Worm (Caenorhabditis elegans) whole organism, late embryonic: ENCODE results near the gene cyp-37B1.

Source experiments
- C38D4.7 ChIP-seq: fragments of 200-800 bp; sonication (Bioruptor generic); optimal IDR thresholded peaks from 2 replicates; lab custom pipeline; 2018; ENCODE audit warnings: mild to moderate bottlenecking, missing genetic modification characterization, moderate library complexity, missing compliant biosample characterization
- K02D7.2 ChIP-seq: sonication (generic microtip); optimal IDR thresholded peaks from 2 replicates; lab custom pipeline; 2017; ENCODE audit warnings: mild to moderate bottlenecking, missing genetic modification characterization, missing compliant biosample characterization
- T23F11.4 ChIP-seq: fragments of 200-800 bp; sonication (Bioruptor generic); optimal IDR thresholded peaks from 2 replicates; lab custom pipeline; 2018; ENCODE audit warnings: mild to moderate bottlenecking, missing genetic modification characterization, missing compliant biosample characterization
- Y22D7AL.16 ChIP-seq: sonication (generic microtip); optimal IDR thresholded peaks from 2 replicates; lab custom pipeline; 2016; ENCODE audit warnings: missing genetic modification characterization, missing compliant biosample characterization
- ceh-14 ChIP-seq: sonication (generic microtip); optimal IDR thresholded peaks from 2 replicates; lab custom pipeline; 2016; ENCODE audit warnings: missing genotype, missing genetic modification characterization, missing compliant biosample characterization
- ceh-19 ChIP-seq: fragments of 200-800 bp; sonication (Bioruptor generic); optimal IDR thresholded peaks from 2 replicates; lab custom pipeline; 2018; ENCODE audit warnings: mild to moderate bottlenecking, missing genetic modification characterization, missing compliant biosample characterization
- ceh-30 ChIP-seq: fragments of 150-350 bp; optimal IDR thresholded peaks from 2 replicates; lab custom pipeline; 2014; ENCODE audit warnings: missing biosample characterization, missing genetic modification characterization
- ceh-34 ChIP-seq: sonication (generic microtip); optimal IDR thresholded peaks from 2 replicates; lab custom pipeline; 2016; ENCODE audit warnings: mild to moderate bottlenecking, missing genetic modification characterization, missing compliant biosample characterization
- ceh-6 ChIP-seq: fragments of 200-800 bp; sonication (Bioruptor generic); optimal IDR thresholded peaks from 2 replicates; lab custom pipeline; 2018; ENCODE audit warnings: mild to moderate bottlenecking, missing genetic modification characterization, missing compliant biosample characterization
- che-1 ChIP-seq: sonication (generic microtip); optimal IDR thresholded peaks from 2 replicates; lab custom pipeline; 2016; ENCODE audit warnings: mild to moderate bottlenecking, missing genetic modification characterization, missing compliant biosample characterization
- dmd-4 ChIP-seq: sonication (generic microtip); optimal IDR thresholded peaks from 2 replicates; lab custom pipeline; 2016; ENCODE audit warnings: borderline replicate concordance, missing genetic modification characterization, missing compliant biosample characterization
- ets-4 ChIP-seq: sonication (generic microtip); optimal IDR thresholded peaks from 2 replicates; lab custom pipeline; 2016; ENCODE audit warnings: missing genetic modification characterization, missing compliant biosample characterization
- eyg-1 ChIP-seq: sonication (generic microtip); optimal IDR thresholded peaks from 2 replicates; lab custom pipeline; 2016; ENCODE audit warnings: missing genotype, missing genetic modification characterization, missing compliant biosample characterization
- fkh-6 ChIP-seq: sonication (generic microtip); optimal IDR thresholded peaks from 2 replicates; lab custom pipeline; 2016; ENCODE audit warnings: missing genetic modification characterization, missing compliant biosample characterization
- hlh-13 ChIP-seq: fragments of 200-800 bp; sonication (Bioruptor generic); optimal IDR thresholded peaks from 2 replicates; lab custom pipeline; 2018; ENCODE audit warnings: mild to moderate bottlenecking, missing genetic modification characterization, missing compliant biosample characterization
- hlh-30 ChIP-seq: sonication (generic microtip); optimal IDR thresholded peaks from 2 replicates; lab custom pipeline; 2017; ENCODE audit warnings: antibody characterized with exemption, missing genetic modification characterization, missing compliant biosample characterization; ENCODE audit not compliant: insufficient read depth
- hlh-6 ChIP-seq: sonication (generic microtip); optimal IDR thresholded peaks from 2 replicates; lab custom pipeline; 2016; ENCODE audit warnings: missing genotype, missing genetic modification characterization, missing compliant biosample characterization
- madf-2 ChIP-seq: sonication (generic microtip); optimal IDR thresholded peaks from 2 replicates; lab custom pipeline; 2017; ENCODE audit warnings: missing genetic modification characterization, missing compliant biosample characterization
- mec-3 ChIP-seq: sonication (generic microtip); optimal IDR thresholded peaks from 2 replicates; lab custom pipeline; 2016; ENCODE audit warnings: borderline replicate concordance, missing genetic modification characterization, missing compliant biosample characterization
- nfya-1 ChIP-seq: sonication (generic microtip); optimal IDR thresholded peaks from 2 replicates; lab custom pipeline; 2017; ENCODE audit warnings: missing genetic modification characterization, mild to moderate bottlenecking, missing compliant biosample characterization, antibody characterized with exemption, moderate library complexity
- nhr-11 ChIP-seq: fragments of 150-350 bp; optimal IDR thresholded peaks from 2 replicates; lab custom pipeline; 2014; ENCODE audit warnings: missing biosample characterization, missing genetic modification characterization
- npax-4 ChIP-seq: sonication (generic microtip); optimal IDR thresholded peaks from 2 replicates; lab custom pipeline; 2016; ENCODE audit warnings: missing genetic modification characterization, missing compliant biosample characterization
- odd-2 ChIP-seq: sonication (generic microtip); optimal IDR thresholded peaks from 2 replicates; lab custom pipeline; 2017; ENCODE audit warnings: antibody characterized with exemption, mild to moderate bottlenecking, missing genetic modification characterization, missing compliant biosample characterization
- pag-3 ChIP-seq: sonication (generic microtip); optimal IDR thresholded peaks from 2 replicates; lab custom pipeline; 2016; ENCODE audit warnings: missing compliant biosample characterization, missing genetic modification characterization, borderline replicate concordance
- pha-2 ChIP-seq: sonication (generic microtip); optimal IDR thresholded peaks from 2 replicates; lab custom pipeline; 2017; ENCODE audit warnings: mild to moderate bottlenecking, missing genetic modification characterization, missing compliant biosample characterization
- pha-4 ChIP-seq: fragments of 150-350 bp; optimal IDR thresholded peaks from 2 replicates; lab custom pipeline; 2018; ENCODE audit warnings: missing biosample characterization, missing genetic modification reagents, missing genetic modification characterization
- pqm-1 ChIP-seq: sonication (generic microtip); optimal IDR thresholded peaks from 2 replicates; lab custom pipeline; 2016; ENCODE audit warnings: missing genetic modification characterization, missing compliant biosample characterization
- rnt-1 ChIP-seq: sonication (generic microtip); optimal IDR thresholded peaks from 2 replicates; lab custom pipeline; 2016; ENCODE audit warnings: missing genetic modification characterization, missing compliant biosample characterization
- sdc-2 ChIP-seq: sonication (generic microtip); optimal IDR thresholded peaks from 2 replicates; lab custom pipeline; 2016; ENCODE audit warnings: missing genotype, missing genetic modification characterization, missing compliant biosample characterization
- sox-2 ChIP-seq: fragments of 200-800 bp; sonication (Bioruptor generic); IDR thresholded peaks from 2 replicates; pipeline ENCODE4 v1.3.6; 2022; ENCODE audit warnings: missing genetic modification reagents, missing genetic modification characterization, missing compliant biosample characterization
- syd-9 ChIP-seq: sonication (generic microtip); optimal IDR thresholded peaks from 2 replicates; lab custom pipeline; 2016; ENCODE audit warnings: mild to moderate bottlenecking, missing genetic modification characterization, moderate library complexity, missing compliant biosample characterization
- tbx-2 ChIP-seq: sonication (generic microtip); optimal IDR thresholded peaks from 2 replicates; lab custom pipeline; 2016; ENCODE audit warnings: missing genetic modification characterization, missing compliant biosample characterization
- unc-42 ChIP-seq: sonication (generic microtip); optimal IDR thresholded peaks from 2 replicates; lab custom pipeline; 2016; ENCODE audit warnings: missing genotype, missing genetic modification characterization, missing compliant biosample characterization
- unc-55 ChIP-seq: sonication (generic microtip); optimal IDR thresholded peaks from 2 replicates; lab custom pipeline; 2017; ENCODE audit warnings: missing biosample characterization, missing genetic modification reagents, missing genetic modification characterization
- unc-86 ChIP-seq: sonication (generic microtip); optimal IDR thresholded peaks from 2 replicates; lab custom pipeline; 2016; ENCODE audit warnings: missing genetic modification characterization, missing compliant biosample characterization
- ztf-16 ChIP-seq: sonication (generic microtip); optimal IDR thresholded peaks from 2 replicates; lab custom pipeline; 2017; ENCODE audit warnings: missing genetic modification characterization, missing compliant biosample characterization

The cyp-37B1 gene

ce11 chrV:16308343-16308742 is 30.4 kb downstream of the cyp-37B1 start:
- no peak for TF ChIP-seq unc-55
- TF ChIP-seq unc-86 = no peak
- no peak for TF ChIP-seq pqm-1 (tag; lab: Kevin White, UChicago)
- no peak for TF ChIP-seq pag-3 (tag; lab: Kevin White, UChicago)
- no peak for TF ChIP-seq tbx-2 (tag; lab: Kevin White, UChicago)
- TF ChIP-seq K02D7.2 = no peak
- TF ChIP-seq T23F11.4 (GFP tag; lab: Kevin White, UChicago) = no peak
- no peak for TF ChIP-seq sdc-2 (tag; lab: Kevin White, UChicago)
- no peak for TF ChIP-seq ceh-14
- TF ChIP-seq ceh-34 (tag; lab: Kevin White, UChicago) = no peak
- TF ChIP-seq ztf-16 = no peak
- TF ChIP-seq nhr-11 (tag; lab: Kevin White, UChicago) = no peak
- no peak for TF ChIP-seq dmd-4 (tag; lab: Kevin White, UChicago)
- TF ChIP-seq odd-2 = no peak
- TF ChIP-seq che-1 (tag; lab: Kevin White, UChicago) = no peak
- no peak for TF ChIP-seq C38D4.7 (GFP tag; lab: Kevin White, UChicago)
- no peak for TF ChIP-seq Y22D7AL.16
- TF ChIP-seq madf-2 = no peak
- no peak for TF ChIP-seq hlh-13

ce11 chrV:16309523-16309922 is 31.6 kb downstream of the cyp-37B1 start, which contains the start of gene oac-7:
oac-7 (plus strand) TSS chrV:16309805.
- no peak for TF ChIP-seq ets-4 (tag; lab: Kevin White, UChicago)
- TF ChIP-seq ceh-6 (GFP tag; lab: Kevin White, UChicago) = no peak
- no peak for TF ChIP-seq syd-9 (tag; lab: Kevin White, UChicago)
- TF ChIP-seq nfya-1 (tag; lab: Kevin White, UChicago) = no peak
- no peak for TF ChIP-seq madf-2
- TF ChIP-seq T23F11.4 (GFP tag; lab: Kevin White, UChicago) = no peak
- no peak for TF ChIP-seq che-1 (tag; lab: Kevin White, UChicago)
- no peak for TF ChIP-seq pha-2
- no peak for TF ChIP-seq rnt-1 (tag; lab: Kevin White, UChicago)
- TF ChIP-seq, all 69 proteins: peak for 0

- TF ChIP-seq unc-42 (no peak), madf-2 (no peak), ceh-19 (GFP tag; lab: Kevin White, UChicago) (no peak), ceh-14 (no peak), ceh-30 (tag; lab: Kevin White, UChicago) (no peak), npax-4 (tag; lab: Kevin White, UChicago) (no peak), rnt-1 (tag; lab: Kevin White, UChicago) (no peak), sox-2 (GFP tag; lab: Robert Waterston, UW) (no peak), pag-3 (tag; lab: Kevin White, UChicago) (no peak), dmd-4 (tag; lab: Kevin White, UChicago) (no peak), pha-4 (no peak), hlh-30 (tag; lab: Kevin White, UChicago) (no peak), hlh-6 (no peak), mec-3 (no peak), fkh-6 (tag; lab: Kevin White, UChicago) (no peak), eyg-1 (tag; lab: Kevin White, UChicago) (no peak), ceh-34 (tag; lab: Kevin White, UChicago) (no peak)
Observed at ce11 chrV:16315004-16315403, 37.1 kb downstream of the cyp-37B1 start, which contains the start of gene str-214. str-214 (plus strand) TSS chrV:16315304.

ce11 chrV:16317244-16317643 is 39.3 kb downstream of the cyp-37B1 start, which contains the start of gene srh-180:
srh-180 (plus strand) TSS chrV:16317544.
- TF ChIP-seq ceh-19 (GFP tag; lab: Kevin White, UChicago) = no peak
- TF ChIP-seq pha-2 = no peak
- TF ChIP-seq fkh-6 (tag; lab: Kevin White, UChicago) = no peak
- TF ChIP-seq eyg-1 (tag; lab: Kevin White, UChicago) = no peak
